Fruit fly (Drosophila melanogaster) whole organism, embryonic: Measurements from ENCODE around the gene Rh5.

Experiments used
- Adf1 ChIP-seq: fragments of 200-800 bp; sonication (Bioruptor generic); IDR thresholded peaks from 2 replicates; pipeline ENCODE4 v1.3.6; 2022; ENCODE audit warnings: missing biosample characterization, missing genetic modification characterization
- Atf-2 ChIP-seq: fragments of 200-800 bp; sonication (Bioruptor generic); optimal IDR thresholded peaks from 2 replicates; lab custom pipeline; 2016; ENCODE audit warnings: missing biosample characterization, missing genetic modification characterization
- Atf6 ChIP-seq: fragments of 200-800 bp; sonication (Bioruptor generic); IDR thresholded peaks from 2 replicates; pipeline ENCODE4 v1.3.6; 2022; ENCODE audit warnings: missing biosample characterization, missing genetic modification characterization
- B-H1 ChIP-seq: fragments of 200-800 bp; sonication (Bioruptor generic); IDR thresholded peaks from 3 replicates; pipeline ENCODE4 v1.3.6; 2022; ENCODE audit warnings: missing biosample characterization, missing genetic modification characterization
- Bgb ChIP-seq: fragments of 200-800 bp; sonication (Bioruptor generic); IDR thresholded peaks from 2 replicates; pipeline ENCODE4 v1.3.6; 2022; ENCODE audit warnings: missing biosample characterization, missing genetic modification characterization; ENCODE audit not compliant: partially characterized antibody
- BtbVII ChIP-seq: fragments of 200-800 bp; sonication (Bioruptor generic); optimal IDR thresholded peaks from 3 replicates; lab custom pipeline; 2017; ENCODE audit warnings: missing biosample characterization, mild to moderate bottlenecking, missing genetic modification characterization
- Bteb2 ChIP-seq: fragments of 200-800 bp; sonication (Bioruptor generic); optimal IDR thresholded peaks from 2 replicates; lab custom pipeline; 2016; ENCODE audit warnings: missing biosample characterization, missing genetic modification characterization
- CG10431 ChIP-seq: fragments of 200-800 bp; sonication (Bioruptor generic); optimal IDR thresholded peaks from 3 replicates; lab custom pipeline; 2018; ENCODE audit warnings: missing biosample characterization, mild to moderate bottlenecking, missing genetic modification characterization
- CG11085 ChIP-seq: fragments of 200-800 bp; sonication (Bioruptor generic); IDR thresholded peaks from 2 replicates; pipeline ENCODE4 v1.3.6; 2022; ENCODE audit warnings: missing biosample characterization, missing genetic modification characterization
- CG11560 ChIP-seq: fragments of 200-800 bp; sonication (Bioruptor generic); IDR thresholded peaks from 3 replicates; pipeline ENCODE4 v1.3.6; 2022; ENCODE audit warnings: missing biosample characterization, missing genetic modification characterization
- CG11723 ChIP-seq: fragments of 200-800 bp; sonication (Bioruptor generic); optimal IDR thresholded peaks from 2 replicates; lab custom pipeline; 2017; ENCODE audit warnings: missing biosample characterization, mild to moderate bottlenecking, missing genetic modification characterization
- CG13287 ChIP-seq: fragments of 200-800 bp; sonication (Bioruptor generic); IDR thresholded peaks from 2 replicates; pipeline ENCODE4 v1.3.6; 2022; ENCODE audit warnings: missing biosample characterization, missing genetic modification characterization; ENCODE audit not compliant: partially characterized antibody
- CG13894 ChIP-seq: fragments of 200-800 bp; sonication (Bioruptor generic); optimal IDR thresholded peaks from 3 replicates; lab custom pipeline; 2018; ENCODE audit warnings: missing biosample characterization, mild to moderate bottlenecking, missing genetic modification characterization, moderate library complexity
- CG15514 ChIP-seq: fragments of 200-800 bp; sonication (Bioruptor generic); optimal IDR thresholded peaks from 3 replicates; lab custom pipeline; 2017; ENCODE audit warnings: missing biosample characterization, missing genetic modification characterization, mild to moderate bottlenecking, moderate library complexity, missing genetic modification reagents
- CG17802 ChIP-seq: fragments of 200-800 bp; sonication (Bioruptor generic); optimal IDR thresholded peaks from 2 replicates; lab custom pipeline; 2018; ENCODE audit warnings: missing biosample characterization, mild to moderate bottlenecking, missing genetic modification characterization, moderate library complexity
- CG1792 ChIP-seq: fragments of 200-800 bp; sonication (Bioruptor generic); optimal IDR thresholded peaks from 2 replicates; lab custom pipeline; 2016; ENCODE audit warnings: missing biosample characterization, missing genetic modification characterization
- CG2889 ChIP-seq: fragments of 200-800 bp; sonication (Bioruptor generic); IDR thresholded peaks from 3 replicates; pipeline ENCODE4 v1.3.6; 2022; ENCODE audit warnings: missing biosample characterization, missing genetic modification characterization
- CG6254 ChIP-seq: fragments of 200-800 bp; sonication (Bioruptor generic); optimal IDR thresholded peaks from 3 replicates; lab custom pipeline; 2017; ENCODE audit warnings: mild to moderate bottlenecking, missing biosample characterization, missing genetic modification reagents, missing genetic modification characterization
- CG7357 ChIP-seq: fragments of 200-800 bp; sonication (Bioruptor generic); IDR thresholded peaks from 3 replicates; pipeline ENCODE4 v1.3.6; 2022; ENCODE audit warnings: missing biosample characterization, missing genetic modification characterization
- CG9437 ChIP-seq: fragments of 200-800 bp; sonication (Bioruptor generic); optimal IDR thresholded peaks from 2 replicates; lab custom pipeline; 2018; ENCODE audit warnings: missing biosample characterization, mild to moderate bottlenecking, missing genetic modification characterization
- CG9727 ChIP-seq: fragments of 200-800 bp; sonication (Bioruptor generic); optimal IDR thresholded peaks from 3 replicates; lab custom pipeline; 2017; ENCODE audit warnings: missing biosample characterization, mild to moderate bottlenecking, missing genetic modification characterization
- D19A ChIP-seq: fragments of 200-800 bp; optimal IDR thresholded peaks from 3 replicates; lab custom pipeline; 2019; ENCODE audit warnings: missing biosample characterization, mild to moderate bottlenecking, missing genetic modification characterization, moderate library complexity
- D19B ChIP-seq: fragments of 200-800 bp; sonication (Bioruptor generic); optimal IDR thresholded peaks from 2 replicates; lab custom pipeline; 2017; ENCODE audit warnings: missing biosample characterization, mild to moderate bottlenecking, missing genetic modification characterization
- Dad ChIP-seq: fragments of 200-800 bp; sonication (Bioruptor generic); optimal IDR thresholded peaks from 3 replicates; lab custom pipeline; 2016; ENCODE audit warnings: missing biosample characterization, missing genetic modification characterization
- Gsc ChIP-seq: fragments of 200-800 bp; sonication (Bioruptor generic); IDR thresholded peaks from 2 replicates; pipeline ENCODE4 v1.3.6; 2022; ENCODE audit warnings: missing biosample characterization, missing genetic modification characterization
- H15 ChIP-seq: fragments of 200-800 bp; sonication (Bioruptor generic); IDR thresholded peaks from 3 replicates; pipeline ENCODE4 v1.3.6; 2022; ENCODE audit warnings: missing biosample characterization, missing genetic modification characterization
- H2.0 ChIP-seq: fragments of 200-800 bp; sonication (Bioruptor generic); IDR thresholded peaks from 2 replicates; pipeline ENCODE4 v1.3.6; 2022; ENCODE audit warnings: missing biosample characterization, missing genetic modification characterization
- Hr78 ChIP-seq, 2 experiments: fragments of 200-800 bp in 1 of 2; fragments of >200 bp in 1 of 2; sonication (Bioruptor generic) in 1 of 2; optimal IDR thresholded peaks; 2 replicates each; lab custom pipeline; 2017 to 2019; ENCODE audit warnings: missing biosample characterization in 2 of 2, missing genetic modification characterization in 2 of 2, mild to moderate bottlenecking in 1 of 2, moderate library complexity in 1 of 2
- MBD-R2 ChIP-seq: fragments of 200-800 bp; sonication (Bioruptor generic); IDR thresholded peaks from 2 replicates; pipeline ENCODE4 v1.3.6; 2022; ENCODE audit warnings: missing biosample characterization, missing genetic modification characterization
- Mrtf ChIP-seq: fragments of 200-800 bp; sonication (Bioruptor generic); IDR thresholded peaks from 3 replicates; pipeline ENCODE4 v1.3.6; 2022; ENCODE audit warnings: missing biosample characterization, missing genetic modification characterization
- Neu2 ChIP-seq: fragments of 200-800 bp; sonication (Bioruptor generic); optimal IDR thresholded peaks from 3 replicates; lab custom pipeline; 2016; ENCODE audit warnings: missing biosample characterization, missing genetic modification characterization, borderline replicate concordance
- Rx ChIP-seq: fragments of 200-800 bp; sonication (Bioruptor generic); IDR thresholded peaks from 2 replicates; pipeline ENCODE4 v1.3.6; 2022; ENCODE audit warnings: missing biosample characterization, missing genetic modification characterization
- Xrp1 ChIP-seq: fragments of 200-800 bp; sonication (Bioruptor generic); IDR thresholded peaks from 2 replicates; pipeline ENCODE4 v1.3.6; 2022; ENCODE audit warnings: missing biosample characterization, missing genetic modification characterization
- abd-A ChIP-seq: fragments of 200-800 bp; sonication (Bioruptor generic); optimal IDR thresholded peaks from 3 replicates; lab custom pipeline; 2019; ENCODE audit warnings: missing biosample characterization, mild to moderate bottlenecking, missing genetic modification characterization, moderate library complexity
- dpn ChIP-seq, 2 experiments: fragments of 200-800 bp; sonication (Bioruptor generic); optimal IDR thresholded peaks; 3 replicates each; lab custom pipeline; 2016; ENCODE audit warnings: missing biosample characterization in 2 of 2, missing genetic modification characterization in 2 of 2
- dysf ChIP-seq: fragments of 200-800 bp; sonication (Bioruptor generic); IDR thresholded peaks from 3 replicates; pipeline ENCODE4 v1.3.6; 2022; ENCODE audit warnings: missing biosample characterization, missing genetic modification characterization
- eyg ChIP-seq: fragments of 200-800 bp; sonication (Bioruptor generic); optimal IDR thresholded peaks from 3 replicates; lab custom pipeline; 2016; ENCODE audit warnings: missing biosample characterization, missing genetic modification characterization
- gfzf ChIP-seq: fragments of 200-800 bp; sonication (Bioruptor generic); optimal IDR thresholded peaks from 2 replicates; lab custom pipeline; 2016; ENCODE audit warnings: missing biosample characterization, mild to moderate bottlenecking, missing genetic modification characterization, moderate library complexity
- gsb ChIP-seq: fragments of 200-800 bp; sonication (Bioruptor generic); IDR thresholded peaks from 2 replicates; pipeline ENCODE4 v1.3.6; 2022; ENCODE audit warnings: missing biosample characterization, missing genetic modification characterization
- hth ChIP-seq: fragments of >200 bp; optimal IDR thresholded peaks from 2 replicates; lab custom pipeline; 2017; ENCODE audit warnings: inconsistent platforms
- org-1 ChIP-seq: fragments of 200-800 bp; sonication (Bioruptor generic); optimal IDR thresholded peaks from 2 replicates; lab custom pipeline; 2017; ENCODE audit warnings: missing biosample characterization, missing genetic modification characterization
- sc ChIP-seq, 3 experiments: fragments of >200 bp in 2 of 3; fragments of 200-800 bp in 1 of 3; sonication (Bioruptor generic) in 1 of 3; optimal IDR thresholded peaks; 2 replicates in 2 of 3; 3 replicates in 1 of 3; lab custom pipeline; 2017; ENCODE audit warnings: mild to moderate bottlenecking in 1 of 3, missing biosample characterization in 1 of 3, missing genetic modification characterization in 1 of 3, missing genetic modification reagents in 1 of 3
- shn ChIP-seq: fragments of 200-800 bp; sonication (Bioruptor generic); optimal IDR thresholded peaks from 3 replicates; lab custom pipeline; 2016; ENCODE audit warnings: missing biosample characterization, missing genetic modification characterization
- stc ChIP-seq: fragments of 200-800 bp; sonication (Bioruptor generic); IDR thresholded peaks from 2 replicates; pipeline ENCODE4 v1.3.6; 2022; ENCODE audit warnings: missing biosample characterization, missing genetic modification characterization
- tin ChIP-seq: fragments of 200-800 bp; sonication (Bioruptor generic); optimal IDR thresholded peaks from 3 replicates; lab custom pipeline; 2016; ENCODE audit warnings: missing biosample characterization, missing genetic modification characterization
- ttk ChIP-seq: fragments of 200-800 bp; sonication (Bioruptor generic); IDR thresholded peaks from 2 replicates; pipeline ENCODE4 v2.1.2; 2022; ENCODE audit warnings: missing biosample characterization, missing genetic modification characterization
- wek ChIP-seq: fragments of 200-800 bp; sonication (Bioruptor generic); optimal IDR thresholded peaks from 3 replicates; lab custom pipeline; 2018; ENCODE audit warnings: missing biosample characterization, mild to moderate bottlenecking, missing genetic modification characterization, moderate library complexity

Gene Rh5

DNA sequence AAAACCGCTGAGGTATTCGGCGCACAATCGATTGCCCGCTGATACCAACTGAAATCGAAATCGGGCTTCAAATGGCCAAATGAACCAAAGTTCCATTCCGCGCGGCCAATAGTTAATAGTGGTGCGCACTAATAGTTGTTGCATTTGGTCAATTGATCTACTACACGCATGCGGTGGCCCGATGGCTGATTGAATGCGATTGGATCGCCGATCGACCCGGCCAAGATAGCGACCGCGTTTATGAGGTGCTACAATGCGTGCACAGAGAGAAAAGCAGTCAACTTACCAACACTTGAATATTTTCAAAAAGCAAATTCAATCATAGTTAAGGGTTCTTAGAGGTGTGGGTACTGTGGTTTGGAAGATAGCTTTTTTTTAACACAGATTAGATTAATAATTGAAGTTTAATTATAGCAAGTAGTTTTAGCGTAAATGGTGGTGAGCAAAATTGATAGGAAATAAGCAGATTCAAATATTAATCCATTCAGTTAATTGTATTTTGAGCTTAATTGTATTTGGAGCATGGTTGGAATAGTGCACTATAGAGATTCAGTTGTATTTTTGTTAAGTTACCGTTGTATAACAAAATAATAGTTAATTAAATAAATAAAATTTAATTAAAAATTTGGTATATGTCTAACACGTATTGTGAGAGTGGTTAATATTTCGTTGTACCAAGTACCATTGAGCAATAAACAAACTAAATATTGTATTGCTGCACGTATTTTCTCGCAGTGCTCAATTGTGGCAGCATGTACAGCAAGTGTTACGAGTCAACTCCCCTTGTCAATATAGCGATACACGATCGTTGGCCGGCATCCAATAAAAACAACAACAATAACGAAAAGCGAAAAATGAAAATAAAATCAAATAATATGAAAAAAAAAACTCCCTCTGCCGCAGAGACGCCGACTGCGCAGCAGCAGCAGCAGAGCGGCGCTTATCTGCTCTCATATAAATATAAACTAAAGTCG lies 18.8 kb downstream of the Rh5 start (continued):
- TF ChIP-seq MBD-R2 (GFP tag; lab: Robert Waterston, UW) (no peak; the same call in 1 of the 2 replicates), D19B (GFP tag; lab: Kevin White, UChicago) (no peak), CG11085 (peak; percentile 63), Xrp1 (GFP tag; lab: Robert Waterston, UW) (no peak; the same call in none of the 2 replicates), Mrtf (peak; percentile 31; the same call in 1 of the 3 replicates), Bteb2 (GFP tag; lab: Kevin White, UChicago) (peak; percentile 10), Hr78 (GFP tag; optimal IDR thresholded peaks at IDR 0.05; lab: Kevin White, UChicago) (peak in 1 of 2 experiments; percentile 16), H2.0 (GFP tag; lab: Robert Waterston, UW) (peak; percentile 52), CG6254 (peak; percentile 11), Gsc (no peak), dysf (GFP tag; lab: Robert Waterston, UW) (peak; percentile 65), CG9437 (GFP tag; lab: Kevin White, UChicago) (peak; percentile 83), Dad (no peak), ttk (GFP tag; lab: Robert Waterston, UW) (0 out of 2 replicates have a peak, but pooled peaks have one; percentile 6), Bgb (0 out of 2 replicates have a peak, but pooled peaks have one; percentile 35), shn (GFP tag; lab: Kevin White, UChicago) (no peak), Rx (GFP tag; lab: Robert Waterston, UW) (peak; percentile 33; the same call in 1 of the 2 replicates), wek (GFP tag; lab: Kevin White, UChicago) (peak; percentile 18), sc (optimal IDR thresholded peaks at IDR 0.05; lab: Kevin White, UChicago) (no peak), sc (GFP tag; optimal IDR thresholded peaks at IDR 0.05; lab: Kevin White, UChicago) (peak; percentile 60), CG13287 (GFP tag; lab: Robert Waterston, UW) (peak; percentile 32; the same call in 1 of the 2 replicates), abd-A (tag; lab: Kevin White, UChicago) (no peak), H15 (GFP tag; lab: Robert Waterston, UW) (peak; percentile 51; the same call in 1 of the 3 replicates), hth (lab: Kevin White, UChicago) (no peak), CG13894 (tag; lab: Kevin White, UChicago) (peak; percentile 1), CG15514 (peak; percentile 95), CG11723 (GFP tag; lab: Kevin White, UChicago) (peak; percentile 19), CG9727 (peak; percentile 77), CG1792 (GFP tag; lab: Kevin White, UChicago) (no peak), Neu2 (GFP tag; lab: Kevin White, UChicago) (no peak), CG17802 (tag; lab: Kevin White, UChicago) (peak; percentile 0), Atf-2 (GFP tag; lab: Kevin White, UChicago) (no peak), Atf6 (GFP tag; lab: Robert Waterston, UW) (0 out of 2 replicates have a peak, but pooled peaks have one; percentile 7), eyg (GFP tag; lab: Kevin White, UChicago) (no peak), CG7357 (0 out of 3 replicates have a peak, but pooled peaks have one; percentile 27), gfzf (GFP tag; lab: Kevin White, UChicago) (no peak), B-H1 (GFP tag; lab: Robert Waterston, UW) (peak; percentile 20; the same call in 1 of the 3 replicates), org-1 (GFP tag; lab: Kevin White, UChicago) (peak; percentile 63), stc (GFP tag; lab: Robert Waterston, UW) (0 out of 2 replicates have a peak, but pooled peaks have one; percentile 25), tin (GFP tag; lab: Kevin White, UChicago) (peak; percentile 30), D19A (peak; percentile 36), CG2889 (GFP tag; lab: Robert Waterston, UW) (0 out of 3 replicates have a peak, but pooled peaks have one; percentile 31), gsb (GFP tag; lab: Robert Waterston, UW) (no peak), Adf1 (GFP tag; lab: Robert Waterston, UW) (peak; percentile 97), CG10431 (GFP tag; lab: Kevin White, UChicago) (peak; percentile 17), BtbVII (GFP tag; lab: Kevin White, UChicago) (no peak), CG11560 (tag; lab: Robert Waterston, UW) (no peak), dpn (GFP tag; optimal IDR thresholded peaks at IDR 0.05; lab: Kevin White, UChicago) (peak in 1 of 2 experiments; percentile 40)
